Worm (Caenorhabditis elegans) whole organism, L1 larva: ENCODE data around the gene str-249.

Source experiments
- F16B12.6 ChIP-seq: fragments of 150-350 bp; optimal IDR thresholded peaks from 2 replicates; lab custom pipeline; 2014; ENCODE audit warnings: missing biosample characterization, missing genetic modification characterization
- ama-1 ChIP-seq: fragments of 150-350 bp; optimal IDR thresholded peaks from 2 replicates; lab custom pipeline; 2014
- blmp-1 ChIP-seq: fragments of 150-350 bp; optimal IDR thresholded peaks from 2 replicates; lab custom pipeline; 2014; ENCODE audit warnings: missing biosample characterization, missing genetic modification characterization
- ceh-8 ChIP-seq: fragments of 200-800 bp; sonication (Bioruptor generic); optimal IDR thresholded peaks from 2 replicates; lab custom pipeline; 2018; ENCODE audit warnings: mild to moderate bottlenecking, missing genetic modification characterization, moderate library complexity, missing compliant biosample characterization
- ceh-82 ChIP-seq, 3 experiments: fragments of 150-350 bp in 1 of 3; sonication (generic microtip) in 2 of 3; optimal IDR thresholded peaks; 2 replicates each; lab custom pipeline; 2014 to 2017; ENCODE audit warnings: missing biosample characterization in 3 of 3, missing genetic modification characterization in 3 of 3
- ceh-90 ChIP-seq: sonication (generic microtip); optimal IDR thresholded peaks from 2 replicates; lab custom pipeline; 2016; ENCODE audit warnings: missing genetic modification characterization, missing compliant biosample characterization
- dpl-1 ChIP-seq, 3 experiments: fragments of 150-350 bp in 2 of 3; sonication (generic microtip) in 1 of 3; optimal IDR thresholded peaks; 2 replicates each; lab custom pipeline; 2014 to 2017; ENCODE audit warnings: missing biosample characterization in 3 of 3, missing genetic modification characterization in 3 of 3, missing genetic modification reagents in 3 of 3
- efl-1 ChIP-seq, 4 experiments: fragments of 150-350 bp; optimal IDR thresholded peaks in 3 of 4; peaks in 1 of 4; 1 replicate in 1 of 4; 2 replicates in 3 of 4; lab custom pipeline; 2014; ENCODE audit warnings: missing biosample characterization in 2 of 4, missing genetic modification characterization in 2 of 4, missing genetic modification reagents in 2 of 4
- efl-3 ChIP-seq: fragments of 200-800 bp; sonication (Bioruptor generic); optimal IDR thresholded peaks from 2 replicates; lab custom pipeline; 2018; ENCODE audit warnings: mild to moderate bottlenecking, missing genetic modification characterization, missing compliant biosample characterization
- elt-3 ChIP-seq, 6 experiments: fragments of 150-350 bp in 1 of 6; sonication (generic microtip); optimal IDR thresholded peaks; 2 replicates each; lab custom pipeline; 2017 to 2018; ENCODE audit warnings: missing biosample characterization in 6 of 6, missing genetic modification characterization in 6 of 6, inconsistent platforms in 1 of 6
- ets-5 ChIP-seq: fragments of 200-800 bp; sonication (Bioruptor generic); IDR thresholded peaks from 2 replicates; pipeline ENCODE4 v1.3.6; 2022; ENCODE audit warnings: missing genetic modification characterization, missing compliant biosample characterization
- fkh-8 ChIP-seq: sonication (generic microtip); optimal IDR thresholded peaks from 2 replicates; lab custom pipeline; 2016; ENCODE audit warnings: mild to moderate bottlenecking, missing genetic modification characterization, missing compliant biosample characterization
- hlh-17 ChIP-seq: fragments of 200-800 bp; sonication (Bioruptor generic); optimal IDR thresholded peaks from 2 replicates; lab custom pipeline; 2018; ENCODE audit warnings: missing genetic modification characterization, mild to moderate bottlenecking, missing compliant biosample characterization, moderate library complexity, borderline replicate concordance
- isw-1 ChIP-seq: fragments of 200-800 bp; sonication (Bioruptor generic); IDR thresholded peaks from 2 replicates; pipeline ENCODE4 v1.3.6; 2022; ENCODE audit warnings: missing genetic modification characterization, missing compliant biosample characterization
- jun-1 ChIP-seq: fragments of 150-350 bp; optimal IDR thresholded peaks from 2 replicates; lab custom pipeline; 2014; ENCODE audit warnings: missing biosample characterization, missing genetic modification reagents, missing genetic modification characterization
- lin-13 ChIP-seq: fragments of 150-350 bp; optimal IDR thresholded peaks from 2 replicates; lab custom pipeline; 2014; ENCODE audit warnings: missing biosample characterization, missing genetic modification reagents, missing genetic modification characterization
- lin-14 ChIP-seq: fragments of 200-800 bp; sonication (Bioruptor generic); optimal IDR thresholded peaks from 2 replicates; lab custom pipeline; 2018; ENCODE audit warnings: mild to moderate bottlenecking, missing genetic modification characterization, moderate library complexity, missing compliant biosample characterization
- lin-35 ChIP-seq, 2 experiments: fragments of 150-350 bp; optimal IDR thresholded peaks; 2 replicates each; lab custom pipeline; 2014; ENCODE audit warnings: missing biosample characterization in 2 of 2, missing genetic modification characterization in 2 of 2, missing genetic modification reagents in 2 of 2
- lin-39 ChIP-seq: fragments of 150-350 bp; optimal IDR thresholded peaks from 2 replicates; lab custom pipeline; 2014; ENCODE audit warnings: missing biosample characterization, missing genetic modification reagents, missing genetic modification characterization
- lir-3 ChIP-seq: sonication (generic microtip); optimal IDR thresholded peaks from 2 replicates; lab custom pipeline; 2016; ENCODE audit warnings: mild to moderate bottlenecking, missing genetic modification characterization, moderate library complexity, missing compliant biosample characterization; ENCODE audit not compliant: poor library complexity
- lsy-2 ChIP-seq, 2 experiments: fragments of 150-350 bp; optimal IDR thresholded peaks; 2 replicates each; lab custom pipeline; 2014; ENCODE audit warnings: missing biosample characterization in 2 of 2, missing genetic modification characterization in 2 of 2
- mab-9 ChIP-seq: fragments of 200-800 bp; sonication (Bioruptor generic); IDR thresholded peaks from 2 replicates; pipeline ENCODE4 v1.3.6; 2022; ENCODE audit warnings: missing genetic modification reagents, missing genetic modification characterization, missing compliant biosample characterization
- mef-2 ChIP-seq: fragments of 150-350 bp; optimal IDR thresholded peaks from 2 replicates; lab custom pipeline; 2014; ENCODE audit warnings: missing biosample characterization, missing genetic modification characterization
- mep-1 ChIP-seq: fragments of 150-350 bp; optimal IDR thresholded peaks from 2 replicates; lab custom pipeline; 2014; ENCODE audit warnings: missing biosample characterization, missing genetic modification characterization
- nhr-11 ChIP-seq: fragments of 150-350 bp; optimal IDR thresholded peaks from 2 replicates; lab custom pipeline; 2014; ENCODE audit warnings: missing biosample characterization, missing genetic modification characterization
- nhr-12 ChIP-seq: sonication (generic microtip); optimal IDR thresholded peaks from 2 replicates; lab custom pipeline; 2017; ENCODE audit warnings: missing biosample characterization, missing genetic modification characterization
- nhr-20 ChIP-seq: sonication (generic microtip); optimal IDR thresholded peaks from 2 replicates; lab custom pipeline; 2016; ENCODE audit warnings: mild to moderate bottlenecking, missing genetic modification characterization, missing compliant biosample characterization
- nhr-47 ChIP-seq: sonication (generic microtip); optimal IDR thresholded peaks from 2 replicates; lab custom pipeline; 2016; ENCODE audit warnings: mild to moderate bottlenecking, missing genetic modification characterization, moderate library complexity, missing compliant biosample characterization
- nhr-71 ChIP-seq: sonication (generic microtip); optimal IDR thresholded peaks from 2 replicates; lab custom pipeline; 2016; ENCODE audit warnings: mild to moderate bottlenecking, missing genetic modification characterization, moderate library complexity, missing compliant biosample characterization
- nhr-76 ChIP-seq: sonication (generic microtip); optimal IDR thresholded peaks from 2 replicates; lab custom pipeline; 2017; ENCODE audit warnings: missing biosample characterization, missing genetic modification characterization
- nhr-77 ChIP-seq: fragments of 150-350 bp; optimal IDR thresholded peaks from 2 replicates; lab custom pipeline; 2014; ENCODE audit warnings: missing biosample characterization, missing genetic modification characterization
- nhr-84 ChIP-seq: sonication (generic microtip); optimal IDR thresholded peaks from 2 replicates; lab custom pipeline; 2017; ENCODE audit warnings: missing biosample characterization, missing genetic modification characterization
- nhr-85 ChIP-seq: sonication (generic microtip); peaks from one replicate; lab custom pipeline; 2016; ENCODE audit warnings: missing genetic modification characterization, inconsistent platforms, missing compliant biosample characterization
- rnt-1 ChIP-seq: sonication (generic microtip); optimal IDR thresholded peaks from 2 replicates; lab custom pipeline; 2016; ENCODE audit warnings: mild to moderate bottlenecking, missing genetic modification characterization, moderate library complexity, missing compliant biosample characterization
- skn-1 ChIP-seq: fragments of 150-350 bp; optimal IDR thresholded peaks from 2 replicates; lab custom pipeline; 2014; ENCODE audit warnings: missing biosample characterization, missing genetic modification characterization
- snpc-4 ChIP-seq: fragments of 150-350 bp; optimal IDR thresholded peaks from 2 replicates; lab custom pipeline; 2014; ENCODE audit warnings: missing biosample characterization, missing genetic modification characterization
- snu-23 ChIP-seq: sonication (generic microtip); optimal IDR thresholded peaks from 2 replicates; lab custom pipeline; 2016; ENCODE audit warnings: missing genetic modification characterization, missing compliant biosample characterization
- sox-4 ChIP-seq: sonication (generic microtip); optimal IDR thresholded peaks from 2 replicates; lab custom pipeline; 2016; ENCODE audit warnings: missing genetic modification characterization, missing compliant biosample characterization
- sptf-1 ChIP-seq: fragments of 150-350 bp; optimal IDR thresholded peaks from 2 replicates; lab custom pipeline; 2014; ENCODE audit warnings: missing biosample characterization, missing genetic modification characterization
- sup-37 ChIP-seq: fragments of 200-800 bp; sonication (Bioruptor generic); optimal IDR thresholded peaks from 2 replicates; lab custom pipeline; 2018; ENCODE audit warnings: mild to moderate bottlenecking, missing genetic modification characterization, missing compliant biosample characterization
- tbx-2 ChIP-seq: sonication (generic microtip); optimal IDR thresholded peaks from 2 replicates; lab custom pipeline; 2016; ENCODE audit warnings: missing genetic modification characterization, missing compliant biosample characterization
- unc-130 ChIP-seq: fragments of 150-350 bp; optimal IDR thresholded peaks from 2 replicates; lab custom pipeline; 2017; ENCODE audit warnings: missing biosample characterization, missing genetic modification characterization, inconsistent platforms
- unc-98 ChIP-seq: fragments of 200-800 bp; sonication (Bioruptor generic); IDR thresholded peaks from 2 replicates; pipeline ENCODE4 v1.3.6; 2022; ENCODE audit warnings: missing genetic modification characterization, missing compliant biosample characterization
- xbp-1 ChIP-seq: sonication (generic microtip); optimal IDR thresholded peaks from 2 replicates; lab custom pipeline; 2016; ENCODE audit warnings: missing genetic modification characterization, missing compliant biosample characterization
- zip-4 ChIP-seq: fragments of 200-800 bp; sonication (Bioruptor generic); optimal IDR thresholded peaks from 2 replicates; lab custom pipeline; 2018; ENCODE audit warnings: mild to moderate bottlenecking, missing genetic modification characterization, moderate library complexity, missing compliant biosample characterization

The str-249 gene

DNA sequence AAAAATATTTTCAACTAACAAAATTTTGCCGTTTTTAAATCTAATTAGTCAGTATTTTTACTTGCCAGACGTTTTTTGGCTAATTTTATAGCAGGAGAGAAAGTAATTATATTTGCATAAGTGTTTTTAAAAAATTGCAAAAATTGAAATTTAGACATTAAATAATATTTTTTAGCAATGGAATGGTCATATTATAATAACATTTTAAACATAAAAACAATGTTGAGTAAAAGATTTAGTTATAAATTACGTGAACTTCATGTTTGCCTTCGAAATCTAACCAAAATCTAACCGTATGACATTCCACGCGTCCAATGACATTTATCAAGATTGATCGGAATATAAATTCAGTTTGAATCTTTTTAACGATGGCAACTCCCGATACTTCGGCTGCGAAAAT lies 32.3 kb downstream of the str-249 start, which contains the start of gene C34D4.2:
Gene C34D4.2, plus strand, starts transcription at position 301 of the 400 bp plus-strand sequence.
- no peak for TF ChIP-seq ceh-8 (GFP tag; lab: Kevin White, UChicago)
- TF ChIP-seq nhr-76 (tag; lab: Kevin White, UChicago), result no peak
- TF ChIP-seq mab-9 (GFP tag; lab: Robert Waterston, UW), result no peak

- TF ChIP-seq nhr-47 (tag; lab: Kevin White, UChicago), result no peak
- TF ChIP-seq tbx-2 (tag; lab: Kevin White, UChicago), result no peak
- no peak for TF ChIP-seq lin-39
- no peak for TF ChIP-seq sup-37 (GFP tag; lab: Kevin White, UChicago)
- TF ChIP-seq zip-4, result no peak
- no peak for TF ChIP-seq ama-1 (lab: Kevin White, UChicago)
- no peak for TF ChIP-seq nhr-84
- no peak for TF ChIP-seq dpl-1 (GFP tag; optimal IDR thresholded peaks at IDR 0.05; lab: Kevin White, UChicago)
- TF ChIP-seq lin-14, result no peak
- TF ChIP-seq xbp-1 (tag; lab: Kevin White, UChicago), result no peak
- no peak for TF ChIP-seq lsy-2 (tag; optimal IDR thresholded peaks at IDR 0.05; lab: Kevin White, UChicago)
- TF ChIP-seq nhr-11 (tag; lab: Kevin White, UChicago), result no peak
- no peak for TF ChIP-seq nhr-12
- no peak for TF ChIP-seq sox-4 (tag; lab: Kevin White, UChicago)
- TF ChIP-seq lin-13, result no peak
- TF ChIP-seq jun-1 (tag; lab: Kevin White, UChicago), result no peak
- no peak for TF ChIP-seq elt-3 (tag; optimal IDR thresholded peaks at IDR 0.05; lab: Kevin White, UChicago)
- TF ChIP-seq unc-98, result no peak
Measured at ce11 chrIV:7153362-7153761, 33.3 kb downstream of the str-249 start, which contains the start of gene C34D4.3. TSS of gene C34D4.3 (plus strand) at chrIV:7153662.

DNA sequence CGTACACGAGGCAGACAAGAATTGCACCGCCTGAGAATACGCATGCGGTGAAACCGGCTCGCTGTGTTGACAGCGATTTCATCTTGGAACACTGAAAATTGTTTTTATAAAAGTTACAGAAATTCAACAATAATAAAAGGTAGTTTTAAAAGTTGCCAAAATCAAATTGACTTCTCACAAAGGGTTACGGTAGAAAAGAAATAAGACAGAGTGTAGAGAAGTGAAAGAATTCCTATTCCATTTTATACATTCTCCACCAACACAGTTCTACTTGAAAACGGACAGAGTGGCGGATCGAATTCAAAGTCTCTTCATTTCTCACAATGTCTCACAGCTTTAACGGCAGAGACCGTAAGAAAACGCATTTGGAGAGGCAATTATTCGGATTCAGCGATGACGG lies 34.2 kb downstream of the str-249 start, which contains the start of gene col-113:
Gene col-113, minus strand, starts transcription at position 101 of the 400 bp plus-strand sequence.
- TF ChIP-seq tbx-2 (tag; lab: Kevin White, UChicago) (no peak), lin-35 (GFP tag; optimal IDR thresholded peaks at IDR 0.05; lab: Kevin White, UChicago) (no peak), sptf-1 (tag; lab: Kevin White, UChicago) (no peak), nhr-85 (tag; lab: Kevin White, UChicago) (peak; percentile 55)

DNA sequence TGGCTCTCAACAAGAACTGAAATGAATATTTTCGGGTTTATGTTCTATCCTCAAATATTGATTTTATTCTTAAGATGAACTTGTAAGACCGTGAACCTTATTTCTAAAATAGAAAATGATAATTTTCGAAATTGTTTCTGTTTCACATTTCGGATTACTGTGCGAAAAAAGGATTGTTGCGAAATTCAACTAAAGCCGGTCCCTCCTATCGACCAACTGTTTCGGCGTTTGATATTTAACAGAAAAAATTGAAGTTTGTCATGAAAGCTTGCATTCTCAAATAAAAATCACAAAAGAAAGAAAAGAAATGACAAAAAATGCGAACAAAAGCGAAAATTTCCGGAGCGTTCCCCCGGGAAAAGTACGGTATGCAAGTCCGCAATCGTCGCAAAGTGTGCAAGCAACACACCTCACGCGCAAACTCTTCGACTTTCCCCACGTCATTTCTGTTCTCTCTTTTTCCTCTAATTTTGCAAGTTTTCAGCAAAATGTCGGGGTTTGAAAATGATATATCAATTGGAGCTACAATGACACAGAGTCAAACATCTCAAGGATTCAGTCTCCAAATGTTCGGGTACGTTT lies 37.5 kb downstream of the str-249 start, which contains the start of gene C34D4.4:
Gene C34D4.4, plus strand, starts transcription at position 342 of the 582 bp plus-strand sequence.
- TF ChIP-seq snu-23, result peak; percentile 47
- TF ChIP-seq efl-3 (GFP tag; lab: Kevin White, UChicago), result no peak
- TF ChIP-seq mep-1 (tag; lab: Kevin White, UChicago), result peak; percentile 20
- no peak for TF ChIP-seq sox-4 (tag; lab: Kevin White, UChicago)
- TF ChIP-seq nhr-47 (tag; lab: Kevin White, UChicago), result peak; percentile 45
- TF ChIP-seq nhr-77 (tag; lab: Kevin White, UChicago), result no peak
- TF ChIP-seq ceh-90 (tag; lab: Kevin White, UChicago), result no peak
- TF ChIP-seq skn-1 (tag; lab: Kevin White, UChicago), result peak; percentile 39
- peak; percentile 19 for TF ChIP-seq rnt-1 (tag; lab: Kevin White, UChicago)
- peak; percentile 3 for TF ChIP-seq snpc-4 (tag; lab: Kevin White, UChicago)
- no peak for TF ChIP-seq mef-2 (tag; lab: Kevin White, UChicago)
- TF ChIP-seq nhr-71 (tag; lab: Kevin White, UChicago), result peak; percentile 36
- peak; percentile 90 to 98 for TF ChIP-seq lsy-2 (tag; optimal IDR thresholded peaks at IDR 0.05; lab: Kevin White, UChicago)
- peak; percentile 65 for TF ChIP-seq blmp-1 (tag; lab: Kevin White, UChicago)
- TF ChIP-seq ceh-82 (tag; optimal IDR thresholded peaks at IDR 0.05; lab: Kevin White, UChicago), result peak in 2 of 3 experiments; percentile 3 to 48
- TF ChIP-seq dpl-1 (GFP tag; optimal IDR thresholded peaks at IDR 0.05; lab: Kevin White, UChicago), result peak; percentile 32 to 60 (median 58)
- peak; percentile 57 to 72 for TF ChIP-seq lin-35 (GFP tag; optimal IDR thresholded peaks at IDR 0.05; lab: Kevin White, UChicago)
- TF ChIP-seq nhr-20 (tag; lab: Kevin White, UChicago), result peak; percentile 14
- peak; percentile 9 for TF ChIP-seq xbp-1 (tag; lab: Kevin White, UChicago)
- no peak for TF ChIP-seq lir-3 (tag; lab: Kevin White, UChicago)
- TF ChIP-seq fkh-8, result peak; percentile 31
- TF ChIP-seq F16B12.6 (tag; lab: Kevin White, UChicago), result peak; percentile 92
- no peak for TF ChIP-seq hlh-17 (GFP tag; lab: Kevin White, UChicago)
- TF ChIP-seq isw-1 (GFP tag; lab: Robert Waterston, UW), result peak; percentile 17; the same call in 1 of the 2 replicates
- TF ChIP-seq ets-5 (GFP tag; lab: Robert Waterston, UW), result no peak
- TF ChIP-seq unc-130, result peak; percentile 22
- peak; percentile 15 for TF ChIP-seq lin-13
- TF ChIP-seq zip-4, result peak; percentile 61
- peak; percentile 53 for TF ChIP-seq lin-14
- peak; percentile 61 to 64 for TF ChIP-seq efl-1 (optimal IDR thresholded peaks at IDR 0.05; lab: Kevin White, UChicago)
- TF ChIP-seq efl-1 (GFP tag; optimal IDR thresholded peaks at IDR 0.05 in 1 of 2; lab: Kevin White, UChicago), result peak; percentile 61 to 95
